Worm (Caenorhabditis elegans) whole organism, mixed stage, embryonic: ENCODE results near the gene srsx-9.

Experiments used
- bed-3 ChIP-seq: fragments of 200-800 bp; sonication (Bioruptor generic); optimal IDR thresholded peaks from 3 replicates; lab custom pipeline; 2018; ENCODE audit warnings: mild to moderate bottlenecking, missing genetic modification characterization, moderate library complexity, missing compliant biosample characterization
- blmp-1 ChIP-seq: fragments of 150-350 bp; optimal IDR thresholded peaks from 2 replicates; lab custom pipeline; 2014; ENCODE audit warnings: missing biosample characterization, missing genetic modification characterization
- ceh-39 ChIP-seq: fragments of 150-350 bp; optimal IDR thresholded peaks from 2 replicates; lab custom pipeline; 2014; ENCODE audit warnings: missing biosample characterization, missing genetic modification characterization
- ceh-43 ChIP-seq: fragments of 200-800 bp; sonication (Bioruptor generic); optimal IDR thresholded peaks from 2 replicates; lab custom pipeline; 2018; ENCODE audit warnings: mild to moderate bottlenecking, missing genetic modification characterization, moderate library complexity, missing compliant biosample characterization
- ceh-83 ChIP-seq: fragments of 200-800 bp; sonication (Bioruptor generic); optimal IDR thresholded peaks from 2 replicates; lab custom pipeline; 2018; ENCODE audit warnings: mild to moderate bottlenecking, missing genetic modification characterization, missing compliant biosample characterization
- ces-1 ChIP-seq: fragments of 150-350 bp; optimal IDR thresholded peaks from 2 replicates; lab custom pipeline; 2014; ENCODE audit warnings: missing biosample characterization, missing genetic modification reagents, missing genetic modification characterization
- cnd-1 ChIP-seq: fragments of 200-800 bp; sonication (Bioruptor generic); optimal IDR thresholded peaks from 2 replicates; lab custom pipeline; 2018; ENCODE audit warnings: mild to moderate bottlenecking, missing genetic modification characterization, missing compliant biosample characterization
- drap-1 ChIP-seq: fragments of 200-800 bp; sonication (Bioruptor generic); optimal IDR thresholded peaks from 3 replicates; lab custom pipeline; 2018; ENCODE audit warnings: mild to moderate bottlenecking, missing genetic modification characterization, missing compliant biosample characterization
- elt-1 ChIP-seq: sonication (generic microtip); optimal IDR thresholded peaks from 2 replicates; lab custom pipeline; 2017; ENCODE audit warnings: missing genetic modification characterization, mild to moderate bottlenecking, missing compliant biosample characterization, antibody characterized with exemption, moderate library complexity, borderline replicate concordance; ENCODE audit not compliant: insufficient read depth
- elt-3 ChIP-seq: fragments of 150-350 bp; optimal IDR thresholded peaks from 2 replicates; lab custom pipeline; 2014; ENCODE audit warnings: missing biosample characterization, missing genetic modification characterization
- ham-2 ChIP-seq: fragments of 200-800 bp; sonication (Bioruptor generic); optimal IDR thresholded peaks from 2 replicates; lab custom pipeline; 2018; ENCODE audit warnings: mild to moderate bottlenecking, missing genetic modification characterization, missing compliant biosample characterization
- hlh-1 ChIP-seq: fragments of 150-350 bp; optimal IDR thresholded peaks from 2 replicates; lab custom pipeline; 2014; ENCODE audit warnings: missing biosample characterization, missing genetic modification reagents, missing genetic modification characterization
- lin-13 ChIP-seq: fragments of 150-350 bp; optimal IDR thresholded peaks from 2 replicates; lab custom pipeline; 2014; ENCODE audit warnings: missing biosample characterization, missing genetic modification characterization
- lin-32 ChIP-seq: fragments of 200-800 bp; sonication (Bioruptor generic); optimal IDR thresholded peaks from 2 replicates; lab custom pipeline; 2018; ENCODE audit warnings: mild to moderate bottlenecking, missing genetic modification characterization, missing compliant biosample characterization
- lsy-2 ChIP-seq: fragments of 150-350 bp; optimal IDR thresholded peaks from 2 replicates; lab custom pipeline; 2014; ENCODE audit warnings: missing biosample characterization, missing genetic modification characterization
- mab-5 ChIP-seq: fragments of 150-350 bp; optimal IDR thresholded peaks from 2 replicates; lab custom pipeline; 2014; ENCODE audit warnings: missing biosample characterization, missing genetic modification characterization
- mep-1 ChIP-seq: fragments of 150-350 bp; optimal IDR thresholded peaks from 2 replicates; lab custom pipeline; 2017; ENCODE audit warnings: missing biosample characterization, missing genetic modification reagents, missing genetic modification characterization, inconsistent platforms
- mls-2 ChIP-seq: sonication (generic microtip); optimal IDR thresholded peaks from 2 replicates; lab custom pipeline; 2016; ENCODE audit warnings: mild to moderate bottlenecking, missing genetic modification characterization, moderate library complexity, missing compliant biosample characterization
- nhr-12 ChIP-seq: fragments of 150-350 bp; optimal IDR thresholded peaks from 2 replicates; lab custom pipeline; 2014; ENCODE audit warnings: missing biosample characterization, missing genetic modification characterization
- nhr-2 ChIP-seq: fragments of 150-350 bp; optimal IDR thresholded peaks from 2 replicates; lab custom pipeline; 2014; ENCODE audit warnings: missing biosample characterization, missing genetic modification characterization
- nhr-237 ChIP-seq: fragments of 150-350 bp; optimal IDR thresholded peaks from 2 replicates; lab custom pipeline; 2014; ENCODE audit warnings: missing biosample characterization, missing genetic modification characterization
- nhr-28 ChIP-seq: fragments of 150-350 bp; optimal IDR thresholded peaks from 2 replicates; lab custom pipeline; 2014; ENCODE audit warnings: missing biosample characterization, missing genetic modification characterization
- nhr-76 ChIP-seq: sonication (generic microtip); optimal IDR thresholded peaks from 2 replicates; lab custom pipeline; 2017; ENCODE audit warnings: missing biosample characterization, missing genetic modification characterization
- pha-4 ChIP-seq: fragments of 150-350 bp; optimal IDR thresholded peaks from 2 replicates; lab custom pipeline; 2018; ENCODE audit warnings: missing biosample characterization, missing genetic modification reagents, missing genetic modification characterization
- sem-2 ChIP-seq: fragments of 200-800 bp; sonication (Bioruptor generic); optimal IDR thresholded peaks from 2 replicates; lab custom pipeline; 2018; ENCODE audit warnings: mild to moderate bottlenecking, missing genetic modification characterization, missing compliant biosample characterization
- snpc-4 ChIP-seq: fragments of 150-350 bp; optimal IDR thresholded peaks from 2 replicates; lab custom pipeline; 2014; ENCODE audit warnings: missing biosample characterization, missing genetic modification characterization
- tbx-8 ChIP-seq: fragments of 200-800 bp; sonication (Bioruptor generic); optimal IDR thresholded peaks from 2 replicates; lab custom pipeline; 2018; ENCODE audit warnings: mild to moderate bottlenecking, missing genetic modification characterization, moderate library complexity, missing compliant biosample characterization
- unc-39 ChIP-seq: fragments of 150-350 bp; optimal IDR thresholded peaks from 2 replicates; lab custom pipeline; 2014; ENCODE audit warnings: missing biosample characterization, missing genetic modification characterization
- unc-62 ChIP-seq: fragments of 150-350 bp; optimal IDR thresholded peaks from 2 replicates; lab custom pipeline; 2014; ENCODE audit warnings: missing biosample characterization, missing genetic modification reagents, missing genetic modification characterization
- zip-8 ChIP-seq: fragments of 150-350 bp; optimal IDR thresholded peaks from 2 replicates; lab custom pipeline; 2014; ENCODE audit warnings: missing biosample characterization, missing genetic modification characterization
- ztf-11 ChIP-seq: fragments of 150-350 bp; optimal IDR thresholded peaks from 2 replicates; lab custom pipeline; 2014; ENCODE audit warnings: missing biosample characterization, missing genetic modification characterization

srsx-9 gene

ce11 chrV:4963606-4964005 lies 9.2 kb downstream of the srsx-9 start:
- TF ChIP-seq lin-32 = no peak
- no peak for TF ChIP-seq ztf-11 (tag; lab: Kevin White, UChicago)
- no peak for TF ChIP-seq tbx-8 (GFP tag; lab: Kevin White, UChicago)
- no peak for TF ChIP-seq unc-62 (GFP tag; lab: Kevin White, UChicago)
- no peak for TF ChIP-seq nhr-237 (tag; lab: Kevin White, UChicago)
- no peak for TF ChIP-seq nhr-12 (tag; lab: Kevin White, UChicago)
- TF ChIP-seq zip-8 = no peak
- TF ChIP-seq nhr-2 (tag; lab: Kevin White, UChicago) = no peak
- TF ChIP-seq elt-1 = no peak
- TF ChIP-seq hlh-1 (tag; lab: Kevin White, UChicago) = no peak
- TF ChIP-seq blmp-1 (tag; lab: Kevin White, UChicago) = no peak
- no peak for TF ChIP-seq mab-5 (tag; lab: Kevin White, UChicago)
- TF ChIP-seq mls-2 (tag; lab: Kevin White, UChicago) = no peak
- TF ChIP-seq sem-2 (GFP tag; lab: Kevin White, UChicago) = no peak
- TF ChIP-seq nhr-76 (tag; lab: Kevin White, UChicago) = no peak
- no peak for TF ChIP-seq nhr-28 (tag; lab: Kevin White, UChicago)
- TF ChIP-seq cnd-1 = no peak
- no peak for TF ChIP-seq elt-3 (tag; lab: Kevin White, UChicago)
- no peak for TF ChIP-seq ham-2 (GFP tag; lab: Kevin White, UChicago)

- TF ChIP-seq drap-1 (GFP tag; lab: Kevin White, UChicago) = no peak
- TF ChIP-seq ceh-83 (GFP tag; lab: Kevin White, UChicago) = peak; percentile 59
- peak; percentile 40 for TF ChIP-seq ces-1 (GFP tag; lab: Kevin White, UChicago)
- TF ChIP-seq ham-2 (GFP tag; lab: Kevin White, UChicago) = peak; percentile 54
- TF ChIP-seq, all 35 proteins: peak for 3
Observed at ce11 chrV:4962968-4963367, 9.9 kb downstream of the srsx-9 start, which contains the start of gene tam-1. Gene tam-1 (minus strand): TSS chrV:4963102.

- TF ChIP-seq nhr-12 (tag; lab: Kevin White, UChicago) (no peak), tbx-8 (GFP tag; lab: Kevin White, UChicago) (no peak), nhr-28 (tag; lab: Kevin White, UChicago) (no peak), ceh-39 (tag; lab: Kevin White, UChicago) (no peak), unc-62 (GFP tag; lab: Kevin White, UChicago) (no peak)
Observed at ce11 chrV:4960686-4961085, 12.2 kb downstream of the srsx-9 start.

- TF ChIP-seq drap-1 (GFP tag; lab: Kevin White, UChicago) = no peak
- no peak for TF ChIP-seq bed-3 (GFP tag; lab: Kevin White, UChicago)
- TF ChIP-seq cnd-1 = no peak
- no peak for TF ChIP-seq ceh-39 (tag; lab: Kevin White, UChicago)
- TF ChIP-seq unc-39 = no peak
- TF ChIP-seq nhr-237 (tag; lab: Kevin White, UChicago) = no peak
- no peak for TF ChIP-seq sem-2 (GFP tag; lab: Kevin White, UChicago)
Observed at ce11 chrV:4957619-4958018, 15.2 kb downstream of the srsx-9 start.

ce11 chrV:4956529-4956928 lies 16.3 kb downstream of the srsx-9 start, which contains the start of gene str-208:
Gene str-208 (plus strand): TSS chrV:4956829.
- TF ChIP-seq mep-1 (tag; lab: Kevin White, UChicago) (no peak), unc-39 (no peak), zip-8 (no peak), pha-4 (no peak), ztf-11 (tag; lab: Kevin White, UChicago) (no peak), mab-5 (tag; lab: Kevin White, UChicago) (no peak), blmp-1 (tag; lab: Kevin White, UChicago) (no peak), tbx-8 (GFP tag; lab: Kevin White, UChicago) (no peak), sem-2 (GFP tag; lab: Kevin White, UChicago) (no peak), ceh-83 (GFP tag; lab: Kevin White, UChicago) (no peak), nhr-237 (tag; lab: Kevin White, UChicago) (no peak), elt-1 (no peak), lin-13 (tag; lab: Kevin White, UChicago) (no peak), cnd-1 (no peak), unc-62 (GFP tag; lab: Kevin White, UChicago) (no peak), lsy-2 (tag; lab: Kevin White, UChicago) (no peak), ceh-43 (GFP tag; lab: Kevin White, UChicago) (no peak), drap-1 (GFP tag; lab: Kevin White, UChicago) (no peak), snpc-4 (no peak), hlh-1 (tag; lab: Kevin White, UChicago) (no peak)
